Worm (Caenorhabditis elegans) whole organism, L1 larva: ENCODE results near the gene nlp-24.

ENCODE experiments used
- C04F5.9 ChIP-seq: sonication (generic microtip); optimal IDR thresholded peaks from 2 replicates; lab custom pipeline; 2016; ENCODE audit warnings: missing genetic modification characterization, missing compliant biosample characterization
- C16A3.4 ChIP-seq: fragments of 150-350 bp; optimal IDR thresholded peaks from 2 replicates; lab custom pipeline; 2014; ENCODE audit warnings: missing biosample characterization, missing genetic modification characterization
- Y116A8C.19 ChIP-seq: sonication (generic microtip); optimal IDR thresholded peaks from 2 replicates; lab custom pipeline; 2016; ENCODE audit warnings: missing compliant biosample characterization, missing genetic modification characterization, borderline replicate concordance
- ama-1 ChIP-seq: fragments of 150-350 bp; optimal IDR thresholded peaks from 2 replicates; lab custom pipeline; 2014
- blmp-1 ChIP-seq: fragments of 150-350 bp; optimal IDR thresholded peaks from 2 replicates; lab custom pipeline; 2014; ENCODE audit warnings: missing biosample characterization, missing genetic modification characterization
- ceh-8 ChIP-seq: fragments of 200-800 bp; sonication (Bioruptor generic); optimal IDR thresholded peaks from 2 replicates; lab custom pipeline; 2018; ENCODE audit warnings: mild to moderate bottlenecking, missing genetic modification characterization, moderate library complexity, missing compliant biosample characterization
- ceh-82 ChIP-seq, 3 experiments: fragments of 150-350 bp in 1 of 3; sonication (generic microtip) in 2 of 3; optimal IDR thresholded peaks; 2 replicates each; lab custom pipeline; 2014 to 2017; ENCODE audit warnings: missing biosample characterization in 3 of 3, missing genetic modification characterization in 3 of 3
- ceh-88 ChIP-seq: fragments of 200-800 bp; sonication (Bioruptor generic); IDR thresholded peaks from 2 replicates; pipeline ENCODE4 v1.3.6; 2022; ENCODE audit warnings: missing genetic modification characterization, missing compliant biosample characterization
- ces-1 ChIP-seq: fragments of 150-350 bp; optimal IDR thresholded peaks from 2 replicates; lab custom pipeline; 2014; ENCODE audit warnings: missing biosample characterization, missing genetic modification reagents, missing genetic modification characterization
- dpl-1 ChIP-seq, 3 experiments: fragments of 150-350 bp in 2 of 3; sonication (generic microtip) in 1 of 3; optimal IDR thresholded peaks; 2 replicates each; lab custom pipeline; 2014 to 2017; ENCODE audit warnings: missing biosample characterization in 3 of 3, missing genetic modification characterization in 3 of 3, missing genetic modification reagents in 3 of 3
- dsc-1 ChIP-seq: sonication (generic microtip); optimal IDR thresholded peaks from 2 replicates; lab custom pipeline; 2016; ENCODE audit warnings: mild to moderate bottlenecking, missing genetic modification characterization, missing compliant biosample characterization
- efl-3 ChIP-seq: fragments of 200-800 bp; sonication (Bioruptor generic); optimal IDR thresholded peaks from 2 replicates; lab custom pipeline; 2018; ENCODE audit warnings: mild to moderate bottlenecking, missing genetic modification characterization, missing compliant biosample characterization
- egl-27 ChIP-seq, 2 experiments: fragments of 150-350 bp in 1 of 2; sonication (generic microtip); optimal IDR thresholded peaks; 3 replicates each; lab custom pipeline; 2017 to 2018; ENCODE audit warnings: missing biosample characterization in 2 of 2, missing genetic modification characterization in 2 of 2, missing genetic modification reagents in 2 of 2
- elt-3 ChIP-seq, 6 experiments: fragments of 150-350 bp in 1 of 6; sonication (generic microtip); optimal IDR thresholded peaks; 2 replicates each; lab custom pipeline; 2017 to 2018; ENCODE audit warnings: missing biosample characterization in 6 of 6, missing genetic modification characterization in 6 of 6, inconsistent platforms in 1 of 6
- ets-5 ChIP-seq: fragments of 200-800 bp; sonication (Bioruptor generic); IDR thresholded peaks from 2 replicates; pipeline ENCODE4 v1.3.6; 2022; ENCODE audit warnings: missing genetic modification characterization, missing compliant biosample characterization
- fkh-10 ChIP-seq: sonication (generic microtip); optimal IDR thresholded peaks from 2 replicates; lab custom pipeline; 2017; ENCODE audit warnings: missing biosample characterization, missing genetic modification reagents, missing genetic modification characterization
- fkh-4 ChIP-seq: sonication (generic microtip); optimal IDR thresholded peaks from 2 replicates; lab custom pipeline; 2016; ENCODE audit warnings: missing compliant biosample characterization, missing genetic modification characterization, borderline replicate concordance
- fkh-8 ChIP-seq: sonication (generic microtip); optimal IDR thresholded peaks from 2 replicates; lab custom pipeline; 2016; ENCODE audit warnings: mild to moderate bottlenecking, missing genetic modification characterization, missing compliant biosample characterization
- fos-1 ChIP-seq: fragments of 150-350 bp; optimal IDR thresholded peaks from 2 replicates; lab custom pipeline; 2014; ENCODE audit warnings: missing biosample characterization, missing genetic modification characterization
- grh-1 ChIP-seq: fragments of 200-800 bp; sonication (Bioruptor generic); IDR thresholded peaks from 2 replicates; pipeline ENCODE4 v1.3.6; 2022; ENCODE audit warnings: missing genetic modification reagents, missing genetic modification characterization, missing compliant biosample characterization
- hlh-17 ChIP-seq: fragments of 200-800 bp; sonication (Bioruptor generic); optimal IDR thresholded peaks from 2 replicates; lab custom pipeline; 2018; ENCODE audit warnings: missing genetic modification characterization, mild to moderate bottlenecking, missing compliant biosample characterization, moderate library complexity, borderline replicate concordance
- hlh-4 ChIP-seq: sonication (generic microtip); optimal IDR thresholded peaks from 2 replicates; lab custom pipeline; 2016; ENCODE audit warnings: mild to moderate bottlenecking, missing genetic modification characterization, missing compliant biosample characterization
- hpl-2 ChIP-seq: fragments of 150-350 bp; optimal IDR thresholded peaks from 2 replicates; lab custom pipeline; 2014; ENCODE audit warnings: missing biosample characterization, missing genetic modification reagents, missing genetic modification characterization
- isw-1 ChIP-seq: fragments of 200-800 bp; sonication (Bioruptor generic); IDR thresholded peaks from 2 replicates; pipeline ENCODE4 v1.3.6; 2022; ENCODE audit warnings: missing genetic modification characterization, missing compliant biosample characterization
- lin-13 ChIP-seq: fragments of 150-350 bp; optimal IDR thresholded peaks from 2 replicates; lab custom pipeline; 2014; ENCODE audit warnings: missing biosample characterization, missing genetic modification reagents, missing genetic modification characterization
- lir-3 ChIP-seq: sonication (generic microtip); optimal IDR thresholded peaks from 2 replicates; lab custom pipeline; 2016; ENCODE audit warnings: mild to moderate bottlenecking, missing genetic modification characterization, moderate library complexity, missing compliant biosample characterization; ENCODE audit not compliant: poor library complexity
- lsy-2 ChIP-seq, 2 experiments: fragments of 150-350 bp; optimal IDR thresholded peaks; 2 replicates each; lab custom pipeline; 2014; ENCODE audit warnings: missing biosample characterization in 2 of 2, missing genetic modification characterization in 2 of 2
- mab-9 ChIP-seq: fragments of 200-800 bp; sonication (Bioruptor generic); IDR thresholded peaks from 2 replicates; pipeline ENCODE4 v1.3.6; 2022; ENCODE audit warnings: missing genetic modification reagents, missing genetic modification characterization, missing compliant biosample characterization
- mef-2 ChIP-seq: fragments of 150-350 bp; optimal IDR thresholded peaks from 2 replicates; lab custom pipeline; 2014; ENCODE audit warnings: missing biosample characterization, missing genetic modification characterization
- nhr-12 ChIP-seq: sonication (generic microtip); optimal IDR thresholded peaks from 2 replicates; lab custom pipeline; 2017; ENCODE audit warnings: missing biosample characterization, missing genetic modification characterization
- nhr-28 ChIP-seq: fragments of 150-350 bp; optimal IDR thresholded peaks from 2 replicates; lab custom pipeline; 2014; ENCODE audit warnings: missing biosample characterization, missing genetic modification characterization
- nhr-76 ChIP-seq: sonication (generic microtip); optimal IDR thresholded peaks from 2 replicates; lab custom pipeline; 2017; ENCODE audit warnings: missing biosample characterization, missing genetic modification characterization
- nhr-84 ChIP-seq: sonication (generic microtip); optimal IDR thresholded peaks from 2 replicates; lab custom pipeline; 2017; ENCODE audit warnings: missing biosample characterization, missing genetic modification characterization
- nhr-85 ChIP-seq: sonication (generic microtip); peaks from one replicate; lab custom pipeline; 2016; ENCODE audit warnings: missing genetic modification characterization, inconsistent platforms, missing compliant biosample characterization
- nhr-90 ChIP-seq: sonication (generic microtip); optimal IDR thresholded peaks from 2 replicates; lab custom pipeline; 2016; ENCODE audit warnings: mild to moderate bottlenecking, missing genetic modification characterization, missing compliant biosample characterization; ENCODE audit not compliant: poor library complexity
- pax-3 ChIP-seq: fragments of 200-800 bp; sonication (Bioruptor generic); optimal IDR thresholded peaks from 2 replicates; lab custom pipeline; 2018; ENCODE audit warnings: mild to moderate bottlenecking, missing genetic modification characterization, moderate library complexity, missing compliant biosample characterization
- rnt-1 ChIP-seq: sonication (generic microtip); optimal IDR thresholded peaks from 2 replicates; lab custom pipeline; 2016; ENCODE audit warnings: mild to moderate bottlenecking, missing genetic modification characterization, moderate library complexity, missing compliant biosample characterization
- skn-1 ChIP-seq: fragments of 150-350 bp; optimal IDR thresholded peaks from 2 replicates; lab custom pipeline; 2014; ENCODE audit warnings: missing biosample characterization, missing genetic modification characterization
- snpc-4 ChIP-seq: fragments of 150-350 bp; optimal IDR thresholded peaks from 2 replicates; lab custom pipeline; 2014; ENCODE audit warnings: missing biosample characterization, missing genetic modification characterization
- snu-23 ChIP-seq: sonication (generic microtip); optimal IDR thresholded peaks from 2 replicates; lab custom pipeline; 2016; ENCODE audit warnings: missing genetic modification characterization, missing compliant biosample characterization
- sox-4 ChIP-seq: sonication (generic microtip); optimal IDR thresholded peaks from 2 replicates; lab custom pipeline; 2016; ENCODE audit warnings: missing genetic modification characterization, missing compliant biosample characterization
- sup-37 ChIP-seq: fragments of 200-800 bp; sonication (Bioruptor generic); optimal IDR thresholded peaks from 2 replicates; lab custom pipeline; 2018; ENCODE audit warnings: mild to moderate bottlenecking, missing genetic modification characterization, missing compliant biosample characterization
- swsn-7 ChIP-seq: sonication (generic microtip); optimal IDR thresholded peaks from 2 replicates; lab custom pipeline; 2016; ENCODE audit warnings: missing genetic modification characterization, missing compliant biosample characterization
- unc-30 ChIP-seq: sonication (generic microtip); optimal IDR thresholded peaks from 2 replicates; lab custom pipeline; 2017; ENCODE audit warnings: missing biosample characterization, missing genetic modification characterization
- unc-86 ChIP-seq: sonication (generic microtip); optimal IDR thresholded peaks from 2 replicates; lab custom pipeline; 2016; ENCODE audit warnings: missing genetic modification characterization, missing compliant biosample characterization
- vab-15 ChIP-seq: sonication (generic microtip); optimal IDR thresholded peaks from 2 replicates; lab custom pipeline; 2017; ENCODE audit warnings: missing genotype, mild to moderate bottlenecking, missing genetic modification characterization, missing compliant biosample characterization
- zag-1 ChIP-seq: fragments of 150-350 bp; optimal IDR thresholded peaks from 2 replicates; lab custom pipeline; 2014; ENCODE audit warnings: missing biosample characterization, missing genetic modification characterization
- zip-4 ChIP-seq: fragments of 200-800 bp; sonication (Bioruptor generic); optimal IDR thresholded peaks from 2 replicates; lab custom pipeline; 2018; ENCODE audit warnings: mild to moderate bottlenecking, missing genetic modification characterization, moderate library complexity, missing compliant biosample characterization
- ztf-11 ChIP-seq, 2 experiments: sonication (generic microtip); optimal IDR thresholded peaks; 2 replicates each; lab custom pipeline; 2016 to 2017; ENCODE audit warnings: missing genetic modification characterization in 2 of 2, missing biosample characterization in 1 of 2, missing compliant biosample characterization in 1 of 2
- ztf-4 ChIP-seq: fragments of 150-350 bp; optimal IDR thresholded peaks from 2 replicates; lab custom pipeline; 2014; ENCODE audit warnings: missing biosample characterization, missing genetic modification characterization

nlp-24 gene

DNA sequence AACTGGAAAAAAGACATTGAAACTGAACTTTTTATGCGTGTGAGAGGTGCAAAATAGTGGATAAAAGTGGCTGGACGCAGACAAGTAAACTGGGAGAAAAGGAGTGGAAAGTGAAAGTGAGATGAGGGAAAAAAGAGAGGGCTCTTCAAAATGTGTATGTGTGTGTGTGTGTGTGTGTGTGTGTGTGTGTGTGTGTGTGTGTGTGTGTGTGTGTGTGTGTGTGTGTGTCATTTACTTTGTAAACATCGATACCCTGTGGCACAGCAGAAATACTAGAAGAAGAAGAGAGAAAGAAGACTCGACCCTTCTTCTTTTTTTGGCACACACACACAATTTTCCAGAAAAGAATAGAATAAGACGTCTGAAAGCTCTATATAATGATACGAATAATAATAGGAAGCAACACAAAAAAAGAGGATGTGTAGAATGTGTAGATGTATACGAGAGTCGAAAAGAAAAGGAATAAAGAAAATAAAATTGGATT lies 22.5 kb downstream of the nlp-24 start (continued):
- no peak for TF ChIP-seq hpl-2 (GFP tag; lab: Kevin White, UChicago)
- no peak for TF ChIP-seq lin-13 (GFP tag; lab: Kevin White, UChicago)
- TF ChIP-seq ama-1: no peak
- TF ChIP-seq Y116A8C.19 (tag; lab: Kevin White, UChicago): no peak
- peak in 1 of 2 experiments; percentile 1 for TF ChIP-seq egl-27 (tag; optimal IDR thresholded peaks at IDR 0.05; lab: Kevin White, UChicago)
- TF ChIP-seq nhr-28 (tag; lab: Kevin White, UChicago): no peak
- peak; percentile 23 for TF ChIP-seq zip-4
- no peak for TF ChIP-seq elt-3 (tag; optimal IDR thresholded peaks at IDR 0.05; lab: Kevin White, UChicago)
- TF ChIP-seq skn-1 (tag; lab: Kevin White, UChicago): no peak
- TF ChIP-seq sox-4 (tag; lab: Kevin White, UChicago): no peak
- peak; percentile 4 for TF ChIP-seq vab-15 (tag; lab: Kevin White, UChicago)
- peak; percentile 68 for TF ChIP-seq nhr-85 (tag; lab: Kevin White, UChicago)
- no peak for TF ChIP-seq ztf-4 (tag; lab: Kevin White, UChicago)
- no peak for TF ChIP-seq hlh-4 (tag; lab: Kevin White, UChicago)
- TF ChIP-seq efl-3 (GFP tag; lab: Kevin White, UChicago): no peak
- TF ChIP-seq ceh-82 (tag; optimal IDR thresholded peaks at IDR 0.05; lab: Kevin White, UChicago): peak in 2 of 3 experiments; percentile 32 to 39
- no peak for TF ChIP-seq nhr-90 (tag; lab: Kevin White, UChicago)
- peak; percentile 28 for TF ChIP-seq snu-23
- TF ChIP-seq nhr-84 (tag; lab: Kevin White, UChicago): no peak
- TF ChIP-seq sup-37 (GFP tag; lab: Kevin White, UChicago): peak; percentile 10
- TF ChIP-seq pax-3 (tag; lab: Kevin White, UChicago): peak; percentile 74
- TF ChIP-seq hlh-17: no peak
- no peak for TF ChIP-seq zag-1 (tag; lab: Kevin White, UChicago)
- no peak for TF ChIP-seq fkh-4
- peak; percentile 62 for TF ChIP-seq blmp-1 (tag; lab: Kevin White, UChicago)
- no peak for TF ChIP-seq ces-1 (GFP tag; lab: Kevin White, UChicago)
- TF ChIP-seq ztf-11 (tag; optimal IDR thresholded peaks at IDR 0.05; lab: Kevin White, UChicago): no peak
- peak; percentile 33 for TF ChIP-seq ceh-8
- TF ChIP-seq grh-1 (GFP tag; lab: Robert Waterston, UW): no peak
- no peak for TF ChIP-seq fos-1 (tag; lab: Kevin White, UChicago)
- no peak for TF ChIP-seq C04F5.9

DNA sequence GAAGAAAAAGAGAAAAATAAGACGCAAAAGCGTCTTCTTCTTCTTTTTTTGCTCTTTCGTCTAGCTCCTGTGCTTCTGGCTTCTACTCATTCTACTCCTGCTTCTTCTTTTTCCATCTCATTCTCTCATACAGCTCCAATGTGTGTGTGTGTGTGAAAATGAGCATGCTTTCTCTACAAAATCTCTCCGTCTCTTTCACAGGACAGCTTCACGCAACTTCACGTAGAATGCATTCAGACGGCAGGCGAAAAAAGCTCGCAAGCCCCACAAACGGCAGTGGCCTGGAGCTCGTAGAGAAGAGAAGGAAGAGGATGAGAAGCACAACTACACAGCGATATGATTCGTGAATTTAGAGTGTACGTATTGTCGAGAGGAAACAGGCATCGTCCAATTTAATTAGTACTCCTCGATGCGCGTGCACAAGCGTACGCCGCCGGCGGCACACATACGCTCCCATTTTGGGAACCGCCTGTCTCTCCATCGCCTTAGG lies 25.2 kb downstream of the nlp-24 start:
- TF ChIP-seq fkh-8 (tag; lab: Kevin White, UChicago) (peak; percentile 83), snpc-4 (tag; lab: Kevin White, UChicago) (no peak), dsc-1 (tag; lab: Kevin White, UChicago) (peak; percentile 64), lsy-2 (tag; optimal IDR thresholded peaks at IDR 0.05; lab: Kevin White, UChicago) (peak; percentile 57 to 74), nhr-76 (tag; lab: Kevin White, UChicago) (no peak), unc-86 (tag; lab: Kevin White, UChicago) (peak; percentile 68), nhr-84 (tag; lab: Kevin White, UChicago) (no peak), hlh-4 (tag; lab: Kevin White, UChicago) (no peak), nhr-12 (tag; lab: Kevin White, UChicago) (no peak), pax-3 (tag; lab: Kevin White, UChicago) (peak; percentile 20), rnt-1 (tag; lab: Kevin White, UChicago) (peak; percentile 37), zag-1 (tag; lab: Kevin White, UChicago) (no peak), C04F5.9 (no peak), dpl-1 (GFP tag; optimal IDR thresholded peaks at IDR 0.05; lab: Kevin White, UChicago) (peak in 1 of 3 experiments; percentile 35), unc-30 (tag; lab: Kevin White, UChicago) (no peak), mab-9 (GFP tag; lab: Robert Waterston, UW) (no peak), ztf-4 (tag; lab: Kevin White, UChicago) (peak; percentile 12), mef-2 (tag; lab: Kevin White, UChicago) (peak; percentile 32), blmp-1 (tag; lab: Kevin White, UChicago) (no peak), swsn-7 (tag; lab: Kevin White, UChicago) (peak; percentile 58), ceh-88 (GFP tag; lab: Robert Waterston, UW) (no peak), elt-3 (tag; optimal IDR thresholded peaks at IDR 0.05; lab: Kevin White, UChicago) (no peak), isw-1 (GFP tag; lab: Robert Waterston, UW) (peak; percentile 30; the same call in 1 of the 2 replicates), lir-3 (peak; percentile 19), C16A3.4 (tag; lab: Kevin White, UChicago) (no peak), fkh-10 (GFP tag; lab: Kevin White, UChicago) (peak; percentile 94), ceh-8 (no peak), ets-5 (GFP tag; lab: Robert Waterston, UW) (no peak), egl-27 (tag; optimal IDR thresholded peaks at IDR 0.05; lab: Kevin White, UChicago) (no peak), efl-3 (GFP tag; lab: Kevin White, UChicago) (no peak)
